Fruit fly (Drosophila melanogaster) whole organism, prepupa: ENCODE data around the gene dgt2.
A peak's percentile ranks its signal among the peaks of the same experiment; 100 is the strongest.

Experiments used
- Blimp-1 ChIP-seq: fragments of 200-800 bp; sonication (Bioruptor generic); optimal IDR thresholded peaks from 3 replicates; lab custom pipeline; 2017; ENCODE audit warnings: missing biosample characterization, missing genetic modification characterization, mild to moderate bottlenecking, moderate library complexity, missing genetic modification reagents
- CG10631 ChIP-seq: fragments of 200-800 bp; sonication (Bioruptor generic); optimal IDR thresholded peaks from 2 replicates; lab custom pipeline; 2016; ENCODE audit warnings: missing biosample characterization, missing genetic modification characterization
- CG10669 ChIP-seq: fragments of 200-800 bp; sonication (Bioruptor generic); optimal IDR thresholded peaks from 3 replicates; lab custom pipeline; 2018; ENCODE audit warnings: missing biosample characterization, mild to moderate bottlenecking, missing genetic modification characterization, moderate library complexity
- CG11294 ChIP-seq: fragments of 200-800 bp; sonication (Bioruptor generic); IDR thresholded peaks from 2 replicates; pipeline ENCODE4 v1.3.6; 2022; ENCODE audit warnings: missing biosample characterization, missing genetic modification characterization
- CG11762 ChIP-seq: fragments of 200-800 bp; sonication (Bioruptor generic); optimal IDR thresholded peaks from 3 replicates; lab custom pipeline; 2016; ENCODE audit warnings: missing biosample characterization, missing genetic modification characterization; ENCODE audit not compliant: insufficient read depth
- CG1621 ChIP-seq: fragments of 200-800 bp; sonication (Bioruptor generic); optimal IDR thresholded peaks from 3 replicates; lab custom pipeline; 2018; ENCODE audit warnings: missing biosample characterization, mild to moderate bottlenecking, missing genetic modification characterization
- CG16779 ChIP-seq: fragments of 200-800 bp; sonication (Bioruptor generic); optimal IDR thresholded peaks from 3 replicates; lab custom pipeline; 2017; ENCODE audit warnings: missing biosample characterization, mild to moderate bottlenecking, missing genetic modification characterization
- CG31627 ChIP-seq: fragments of 200-800 bp; sonication (Bioruptor generic); optimal IDR thresholded peaks from 3 replicates; lab custom pipeline; 2016; ENCODE audit warnings: missing biosample characterization, missing genetic modification characterization
- CG32006 ChIP-seq: fragments of 200-800 bp; sonication (Bioruptor generic); optimal IDR thresholded peaks from 3 replicates; lab custom pipeline; 2017; ENCODE audit warnings: missing biosample characterization, mild to moderate bottlenecking, missing genetic modification characterization
- CG34406 ChIP-seq: fragments of 200-800 bp; sonication (Bioruptor generic); optimal IDR thresholded peaks from 3 replicates; lab custom pipeline; 2016; ENCODE audit warnings: missing biosample characterization, missing genetic modification characterization
- CG3919 ChIP-seq: fragments of 200-800 bp; sonication (Bioruptor generic); optimal IDR thresholded peaks from 3 replicates; lab custom pipeline; 2016; ENCODE audit warnings: missing biosample characterization, missing genetic modification characterization
- CG6163 ChIP-seq: fragments of 200-800 bp; sonication (Bioruptor generic); IDR thresholded peaks from 3 replicates; pipeline ENCODE4 v1.3.6; 2022; ENCODE audit warnings: missing biosample characterization, missing genetic modification characterization
- CG6276 ChIP-seq: fragments of 200-800 bp; sonication (Bioruptor generic); optimal IDR thresholded peaks from 2 replicates; lab custom pipeline; 2017; ENCODE audit warnings: missing biosample characterization, mild to moderate bottlenecking, missing genetic modification characterization
- CG6854 ChIP-seq: fragments of 200-800 bp; sonication (Bioruptor generic); optimal IDR thresholded peaks from 2 replicates; lab custom pipeline; 2017; ENCODE audit warnings: missing biosample characterization, mild to moderate bottlenecking, missing genetic modification characterization
- CG7368 ChIP-seq: fragments of 200-800 bp; sonication (Bioruptor generic); optimal IDR thresholded peaks from 3 replicates; lab custom pipeline; 2016; ENCODE audit warnings: missing biosample characterization, missing genetic modification characterization
- CG8319 ChIP-seq: fragments of 200-800 bp; sonication (Bioruptor generic); optimal IDR thresholded peaks from 3 replicates; lab custom pipeline; 2016; ENCODE audit warnings: missing biosample characterization, missing genetic modification characterization
- CG9139 ChIP-seq: fragments of 200-800 bp; sonication (Bioruptor generic); optimal IDR thresholded peaks from 3 replicates; lab custom pipeline; 2017; ENCODE audit warnings: missing biosample characterization, mild to moderate bottlenecking, missing genetic modification characterization
- Eip75B ChIP-seq: fragments of 200-800 bp; sonication (Bioruptor generic); optimal IDR thresholded peaks from 3 replicates; lab custom pipeline; 2016; ENCODE audit warnings: missing biosample characterization, missing genetic modification characterization
- Eip78C ChIP-seq: fragments of 200-800 bp; sonication (Bioruptor generic); peaks from one replicate; lab custom pipeline; 2016; ENCODE audit warnings: missing biosample characterization, missing genetic modification characterization
- Ets21C ChIP-seq: fragments of 200-800 bp; sonication (Bioruptor generic); optimal IDR thresholded peaks from 3 replicates; lab custom pipeline; 2016; ENCODE audit warnings: missing biosample characterization, missing genetic modification characterization
- Ets96B ChIP-seq: fragments of 200-800 bp; optimal IDR thresholded peaks from 2 replicates; lab custom pipeline; 2019; ENCODE audit warnings: missing biosample characterization, mild to moderate bottlenecking, missing genetic modification characterization, moderate library complexity
- Gug ChIP-seq: fragments of 200-800 bp; sonication (Bioruptor generic); IDR thresholded peaks from 2 replicates; pipeline ENCODE4 v1.3.6; 2022; ENCODE audit warnings: missing biosample characterization, missing genetic modification characterization
- Hr4 ChIP-seq: fragments of 200-800 bp; sonication (Bioruptor generic); optimal IDR thresholded peaks from 3 replicates; lab custom pipeline; 2016; ENCODE audit warnings: missing biosample characterization, missing genetic modification characterization
- Lpt ChIP-seq: fragments of 200-800 bp; sonication (Bioruptor generic); optimal IDR thresholded peaks from 3 replicates; lab custom pipeline; 2016; ENCODE audit warnings: missing biosample characterization, missing genetic modification characterization
- Sox14 ChIP-seq: fragments of 200-800 bp; sonication (Bioruptor generic); optimal IDR thresholded peaks from 3 replicates; lab custom pipeline; 2016; ENCODE audit warnings: missing biosample characterization, missing genetic modification characterization
- achi ChIP-seq: fragments of 200-800 bp; sonication (Bioruptor generic); optimal IDR thresholded peaks from 3 replicates; lab custom pipeline; 2016; ENCODE audit warnings: missing biosample characterization, missing genetic modification characterization
- cyc ChIP-seq: fragments of 200-800 bp; sonication (Bioruptor generic); optimal IDR thresholded peaks from 3 replicates; lab custom pipeline; 2016; ENCODE audit warnings: missing biosample characterization, missing genetic modification characterization
- dsx ChIP-seq: fragments of 200-800 bp; optimal IDR thresholded peaks from 3 replicates; lab custom pipeline; 2019; ENCODE audit warnings: missing biosample characterization, mild to moderate bottlenecking, missing genetic modification characterization, moderate library complexity; ENCODE audit not compliant: poor library complexity, severe bottlenecking
- fd85E ChIP-seq: fragments of 200-800 bp; sonication (Bioruptor generic); optimal IDR thresholded peaks from 3 replicates; lab custom pipeline; 2016; ENCODE audit warnings: missing biosample characterization, missing genetic modification characterization
- fkh ChIP-seq: fragments of 200-800 bp; sonication (Bioruptor generic); optimal IDR thresholded peaks from 3 replicates; lab custom pipeline; 2017; ENCODE audit warnings: missing biosample characterization, mild to moderate bottlenecking, missing genetic modification characterization, moderate library complexity
- net ChIP-seq: fragments of 200-800 bp; sonication (Bioruptor generic); optimal IDR thresholded peaks from 3 replicates; lab custom pipeline; 2016; ENCODE audit warnings: missing biosample characterization, missing genetic modification characterization
- spab ChIP-seq: fragments of 200-800 bp; sonication (Bioruptor generic); optimal IDR thresholded peaks from 2 replicates; lab custom pipeline; 2017; ENCODE audit warnings: missing biosample characterization, mild to moderate bottlenecking, missing genetic modification characterization, missing genetic modification reagents
- ss ChIP-seq, 2 experiments: fragments of 200-800 bp; sonication (Bioruptor generic); optimal IDR thresholded peaks; 2 replicates in 1 of 2; 3 replicates in 1 of 2; lab custom pipeline; 2017 to 2018; ENCODE audit warnings: mild to moderate bottlenecking in 2 of 2, missing biosample characterization in 2 of 2, missing genetic modification characterization in 2 of 2, moderate library complexity in 1 of 2
- svp ChIP-seq: fragments of 200-800 bp; sonication (Bioruptor generic); peaks from one replicate; lab custom pipeline; 2016; ENCODE audit warnings: missing biosample characterization, missing genetic modification characterization
- vri ChIP-seq: fragments of 200-800 bp; sonication (Bioruptor generic); optimal IDR thresholded peaks from 3 replicates; lab custom pipeline; 2016; ENCODE audit warnings: missing biosample characterization, mild to moderate bottlenecking, missing genetic modification characterization

dgt2 gene

DNA sequence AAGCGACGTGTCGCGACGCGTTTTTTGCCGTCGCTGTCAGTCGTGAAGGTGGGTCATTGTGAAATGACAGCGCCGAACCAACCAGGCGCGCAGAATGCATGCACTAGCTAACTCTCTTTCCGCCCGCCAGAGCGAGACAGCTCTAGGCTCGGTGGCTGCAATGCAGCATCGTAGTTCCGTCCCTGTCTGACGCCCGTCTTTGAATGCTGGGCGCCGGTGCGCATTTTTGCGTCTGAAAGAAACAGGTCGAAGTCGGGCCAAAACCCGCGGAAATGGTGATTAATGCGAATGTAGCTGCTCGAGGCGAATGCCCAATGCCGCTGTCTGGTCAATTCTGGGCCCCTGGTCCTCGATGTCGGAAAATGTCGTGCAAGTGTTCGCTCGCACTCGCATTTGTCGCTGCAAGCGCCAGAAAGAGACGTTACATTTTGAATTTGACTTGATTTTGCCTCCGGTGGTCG lies 17.6 kb downstream of the dgt2 start (continued):
- no peak for TF ChIP-seq Gug
- peak; percentile 35 for TF ChIP-seq cyc (GFP tag; lab: Kevin White, UChicago)
- TF ChIP-seq CG9139 (GFP tag; lab: Kevin White, UChicago): peak; percentile 70
- TF ChIP-seq CG16779: peak; percentile 54
- peak; percentile 60 for TF ChIP-seq CG8319
- TF ChIP-seq CG11294 (GFP tag; lab: Robert Waterston, UW): no peak
- TF ChIP-seq CG32006: peak; percentile 68
- TF ChIP-seq CG10631 (GFP tag; lab: Kevin White, UChicago): no peak
- TF ChIP-seq, all 60 proteins: peak for 45

DNA sequence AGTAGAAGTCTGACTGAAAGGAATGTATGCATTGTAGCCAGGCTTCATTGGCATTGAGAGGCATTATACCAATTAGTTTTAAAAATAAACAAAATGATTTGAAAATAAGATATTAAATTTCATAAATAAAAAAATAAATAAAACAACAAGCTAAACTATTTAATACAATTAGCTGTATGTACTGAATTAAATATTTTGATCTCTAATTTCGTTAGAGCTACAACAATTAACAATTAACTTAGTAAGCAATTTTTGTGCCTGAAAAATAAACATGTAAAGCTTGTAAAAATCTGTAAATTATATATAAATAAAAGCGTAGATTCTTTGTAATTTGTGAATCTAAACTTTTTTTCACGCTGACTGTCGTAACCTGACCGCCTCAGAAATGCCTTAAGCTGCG lies 18.1 kb downstream of the dgt2 start, which contains the start of gene Rh5:
Rh5 (plus strand) TSS at position 301 of the 400 bp plus-strand sequence.
- TF ChIP-seq Blimp-1 (GFP tag; lab: Kevin White, UChicago) (no peak), achi (GFP tag; lab: Kevin White, UChicago) (no peak), CG10669 (GFP tag; lab: Kevin White, UChicago) (no peak), ss (GFP tag; optimal IDR thresholded peaks at IDR 0.05; lab: Kevin White, UChicago) (no peak), net (GFP tag; lab: Kevin White, UChicago) (no peak), CG9139 (GFP tag; lab: Kevin White, UChicago) (no peak), CG1621 (no peak), Ets21C (no peak), Gug (no peak), fd85E (no peak), Lpt (no peak), Hr4 (GFP tag; lab: Kevin White, UChicago) (no peak), CG11294 (GFP tag; lab: Robert Waterston, UW) (no peak), CG16779 (no peak), vri (GFP tag; lab: Kevin White, UChicago) (no peak), CG31627 (no peak), CG7368 (GFP tag; lab: Kevin White, UChicago) (no peak)

dm6 chr2L:12010100-12010876 lies 20.6 kb downstream of the dgt2 start:
- TF ChIP-seq Eip78C (GFP tag; lab: Kevin White, UChicago): peak; percentile 68
- TF ChIP-seq ss (GFP tag; optimal IDR thresholded peaks at IDR 0.05; lab: Kevin White, UChicago): peak; percentile 21 to 56
- TF ChIP-seq Hr4 (GFP tag; lab: Kevin White, UChicago): no peak
- no peak for TF ChIP-seq Ets96B
- TF ChIP-seq dsx: peak; percentile 100
- peak; percentile 69 for TF ChIP-seq Lpt
- TF ChIP-seq Eip75B (GFP tag; lab: Kevin White, UChicago): peak; percentile 9
- TF ChIP-seq CG7368 (GFP tag; lab: Kevin White, UChicago): no peak
- TF ChIP-seq CG6276: peak; percentile 17
- TF ChIP-seq svp (GFP tag; lab: Kevin White, UChicago): peak; percentile 91
- peak; percentile 58 for TF ChIP-seq fkh (GFP tag; lab: Kevin White, UChicago)
- TF ChIP-seq achi (GFP tag; lab: Kevin White, UChicago): no peak
- no peak for TF ChIP-seq CG34406 (GFP tag; lab: Kevin White, UChicago)
- TF ChIP-seq CG6163: no peak
- no peak for TF ChIP-seq spab
- peak; percentile 67 for TF ChIP-seq CG6854
- no peak for TF ChIP-seq CG11762 (GFP tag; lab: Kevin White, UChicago)
- peak; percentile 31 for TF ChIP-seq CG9139 (GFP tag; lab: Kevin White, UChicago)
- TF ChIP-seq CG3919 (GFP tag; lab: Kevin White, UChicago): peak; percentile 33
- no peak for TF ChIP-seq net (GFP tag; lab: Kevin White, UChicago)
- TF ChIP-seq CG1621: peak; percentile 88
- peak; percentile 56 for TF ChIP-seq Sox14 (GFP tag; lab: Kevin White, UChicago)
- peak; percentile 16 for TF ChIP-seq CG16779
